Worm (Caenorhabditis elegans): ENCODE measurements around the gene str-231.

ce11 chrV:16033491-16033890 lies 26.1 kb upstream of the str-231 start:
- TF ChIP-seq unc-39 (tag; optimal IDR thresholded peaks at IDR 0.05) (no peak), snpc-4 (tag; optimal IDR thresholded peaks at IDR 0.05) (no peak), elt-3 (tag; optimal IDR thresholded peaks at IDR 0.05) (no peak), nhr-77 (tag; optimal IDR thresholded peaks at IDR 0.05) (no peak), aly-2 (tag; optimal IDR thresholded peaks at IDR 0.05) (no peak), nhr-237 (tag; optimal IDR thresholded peaks at IDR 0.05) (no peak), nhr-25 (tag; optimal IDR thresholded peaks at IDR 0.05) (no peak)

Data from whole organism, L2 larva.